Worm (Caenorhabditis elegans): ENCODE results near the gene F34D10.8.

Gene F34D10.8

DNA sequence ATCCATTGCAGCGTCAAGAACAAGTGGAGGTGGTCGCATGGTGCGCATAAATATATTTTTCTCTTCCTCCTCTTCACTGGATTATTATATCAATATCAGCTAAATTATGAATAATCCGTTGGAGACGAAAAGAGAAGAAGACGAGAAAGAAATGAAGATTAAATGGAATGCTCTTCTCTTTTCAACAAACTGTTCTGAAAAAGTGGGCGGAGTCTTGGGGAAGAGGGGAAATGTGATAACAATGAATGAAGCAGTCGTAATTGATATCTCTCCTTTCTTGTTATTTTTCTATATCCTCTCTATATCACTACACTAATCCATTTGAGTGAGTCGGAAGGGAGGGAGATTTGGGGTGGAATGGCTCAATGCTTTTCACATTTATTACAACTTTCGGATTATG, 28.7 kb downstream of the F34D10.8 start, which contains the start of gene arcp-1:
arcp-1 (minus strand) TSS at position 101 of the 400 bp plus-strand sequence.
- no peak for TF ChIP-seq snpc-1.3 (tag; optimal IDR thresholded peaks at IDR 0.05; ENCODE audit: insufficient read depth)
- TF ChIP-seq nhr-80 (tag; optimal IDR thresholded peaks at IDR 0.05), result no peak
- no peak for TF ChIP-seq snpc-3.4 (tag; optimal IDR thresholded peaks at IDR 0.05)
- TF ChIP-seq F39B2.1 (GFP tag; IDR thresholded peaks at IDR 0.05), result no peak
- no peak for TF ChIP-seq ama-1 (optimal IDR thresholded peaks at IDR 0.05)
- TF ChIP-seq ama-1 (GFP tag; optimal IDR thresholded peaks at IDR 0.05), result no peak
- no peak for TF ChIP-seq nhr-90 (tag; optimal IDR thresholded peaks at IDR 0.05)
- no peak for TF ChIP-seq snpc-4 (GFP tag; optimal IDR thresholded peaks at IDR 0.05)
- TF ChIP-seq snpc-4 (tag; optimal IDR thresholded peaks at IDR 0.05), result no peak
- TF ChIP-seq F55B11.4 (tag; optimal IDR thresholded peaks at IDR 0.05; ENCODE audit: borderline replicate concordance, insufficient read depth), result no peak
- TF ChIP-seq him-1 (tag; optimal IDR thresholded peaks at IDR 0.05), result no peak
- TF ChIP-seq mes-4 (tag; optimal IDR thresholded peaks at IDR 0.05), result no peak
- no peak for TF ChIP-seq F57A8.1 (GFP tag; optimal IDR thresholded peaks at IDR 0.05)
- TF ChIP-seq hrde-1 (tag; optimal IDR thresholded peaks at IDR 0.05; ENCODE audit: borderline replicate concordance), result no peak
- no peak for TF ChIP-seq T07F8.4 (tag; optimal IDR thresholded peaks at IDR 0.05)
- TF ChIP-seq ceh-58 (GFP tag; IDR thresholded peaks at IDR 0.05), result no peak
- TF ChIP-seq gei-17 (GFP tag; optimal IDR thresholded peaks at IDR 0.05), result no peak
- TF ChIP-seq F22D6.2 (tag; optimal IDR thresholded peaks at IDR 0.05), result no peak
- TF ChIP-seq lin-35 (GFP tag; optimal IDR thresholded peaks at IDR 0.05), result no peak

DNA sequence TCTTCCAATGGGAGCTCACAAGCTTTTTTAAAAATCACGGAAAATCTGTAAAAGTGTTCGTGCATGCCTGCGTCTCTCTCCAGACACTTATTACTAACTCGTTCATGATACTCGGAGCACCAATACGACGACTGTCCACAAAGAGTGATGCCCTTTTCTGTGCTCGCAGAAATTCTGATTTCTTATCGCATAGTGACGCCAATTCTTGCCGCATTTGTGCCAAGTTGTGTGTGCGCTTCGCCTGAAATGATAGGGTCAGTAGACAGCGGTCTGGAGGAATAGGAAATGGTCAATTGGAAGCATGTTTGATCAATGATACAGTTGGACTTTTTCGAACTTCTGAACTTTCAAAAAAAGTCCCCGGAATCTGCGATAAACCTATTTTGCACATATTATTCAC, 33.5 kb downstream of the F34D10.8 start:
- TF ChIP-seq lsl-1 (GFP tag; optimal IDR thresholded peaks at IDR 0.05) (no peak), nhr-80 (tag; optimal IDR thresholded peaks at IDR 0.05) (peak; percentile 91), atf-7 (tag; optimal IDR thresholded peaks at IDR 0.05) (peak; percentile 2), dox-1 (GFP tag; IDR thresholded peaks at IDR 0.05) (peak; percentile 27; the same call in 1 of the 2 replicates)

DNA sequence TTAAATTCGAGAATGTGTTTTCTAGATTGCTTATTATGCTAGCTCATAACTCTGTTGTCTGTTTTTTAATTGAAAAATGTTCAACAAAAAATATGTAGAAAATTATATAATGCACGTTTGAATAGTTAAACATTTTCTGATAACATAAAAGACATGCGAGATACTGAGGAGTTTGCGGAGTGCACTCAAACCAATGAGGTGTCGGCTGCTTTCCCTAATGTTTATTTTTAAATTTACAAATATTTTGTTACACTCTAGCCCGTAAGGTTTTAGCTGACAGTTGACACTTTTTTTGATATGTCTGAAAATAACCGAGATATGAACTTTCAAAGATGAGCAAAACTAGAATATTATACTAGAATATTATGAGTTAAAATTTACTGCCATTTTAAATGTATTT, 34.0 kb downstream of the F34D10.8 start:
- TF ChIP-seq snpc-4 (GFP tag; optimal IDR thresholded peaks at IDR 0.05), result no peak
- peak in 3 of 4 experiments; percentile 46 to 81 (median 59) for TF ChIP-seq snpc-4 (tag; optimal IDR thresholded peaks at IDR 0.05)
- no peak for TF ChIP-seq nhr-90 (tag; optimal IDR thresholded peaks at IDR 0.05)
- TF ChIP-seq rpc-1 (optimal IDR thresholded peaks at IDR 0.05), result no peak
- TF ChIP-seq rpc-1 (tag; optimal IDR thresholded peaks at IDR 0.05), result no peak
- no peak for TF ChIP-seq ztf-3 (GFP tag; optimal IDR thresholded peaks at IDR 0.05)
- no peak for TF ChIP-seq ceh-40 (GFP tag; IDR thresholded peaks at IDR 0.05)
- no peak for TF ChIP-seq ceh-91 (GFP tag; IDR thresholded peaks at IDR 0.05)

DNA sequence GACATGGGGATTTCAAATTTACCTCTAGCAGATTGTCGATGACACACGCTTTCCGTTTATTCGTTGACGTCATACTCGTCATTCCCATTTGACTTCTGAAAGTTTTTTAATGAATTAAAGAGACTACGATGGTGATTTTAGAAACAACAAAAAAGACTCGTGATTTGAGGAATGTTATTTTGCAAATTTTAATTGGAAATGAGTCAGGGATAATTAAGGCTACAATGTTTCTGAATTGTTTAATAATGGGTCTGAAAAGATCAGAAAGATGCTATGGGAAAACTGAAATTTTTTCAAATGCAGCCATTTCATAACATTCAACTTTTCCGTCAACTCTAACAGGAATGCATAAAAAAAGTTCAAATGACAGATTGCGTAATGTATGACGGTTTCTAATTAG, 34.9 kb downstream of the F34D10.8 start, which contains the start of gene C44F1.1:
C44F1.1 (minus strand) TSS at position 101 of the 400 bp plus-strand sequence.
- TF ChIP-seq pbrm-1 (GFP tag; IDR thresholded peaks at IDR 0.05), result no peak
- TF ChIP-seq ceh-91 (GFP tag; IDR thresholded peaks at IDR 0.05), result no peak
- TF ChIP-seq ztf-18 (tag; optimal IDR thresholded peaks at IDR 0.05), result no peak
- no peak for TF ChIP-seq zfh-2 (GFP tag; conservative IDR thresholded peaks at IDR 0.05)
- TF ChIP-seq ets-4 (GFP tag; optimal IDR thresholded peaks at IDR 0.05), result no peak
- no peak for TF ChIP-seq hmg-1.2 (GFP tag; IDR thresholded peaks at IDR 0.05)
- no peak for TF ChIP-seq Y79H2A.3 (GFP tag; conservative IDR thresholded peaks at IDR 0.05)
- no peak for TF ChIP-seq tlf-1 (GFP tag; optimal IDR thresholded peaks at IDR 0.05)
- TF ChIP-seq madf-3 (GFP tag; IDR thresholded peaks at IDR 0.05), result no peak
- no peak for TF ChIP-seq let-526 (GFP tag; IDR thresholded peaks at IDR 0.05)
- TF ChIP-seq nhr-27 (tag; optimal IDR thresholded peaks at IDR 0.05), result no peak
- no peak for TF ChIP-seq ama-1 (optimal IDR thresholded peaks at IDR 0.05)
- no peak for TF ChIP-seq ama-1 (GFP tag; optimal IDR thresholded peaks at IDR 0.05)
- no peak for TF ChIP-seq nhr-90 (tag; optimal IDR thresholded peaks at IDR 0.05)
- TF ChIP-seq C17E4.6 (GFP tag; IDR thresholded peaks at IDR 0.05), result no peak
- no peak for TF ChIP-seq mes-4 (tag; optimal IDR thresholded peaks at IDR 0.05)
